Fruit fly (Drosophila melanogaster) whole organism, embryonic: ENCODE results near the gene CG16717.

ENCODE experiments used
- Bteb2 ChIP-seq: fragments of 200-800 bp; sonication (Bioruptor generic); optimal IDR thresholded peaks from 2 replicates; lab custom pipeline; 2016; ENCODE audit warnings: missing biosample characterization, missing genetic modification characterization
- CG11085 ChIP-seq: fragments of 200-800 bp; sonication (Bioruptor generic); IDR thresholded peaks from 2 replicates; pipeline ENCODE4 v1.3.6; 2022; ENCODE audit warnings: missing biosample characterization, missing genetic modification characterization
- CG11560 ChIP-seq: fragments of 200-800 bp; sonication (Bioruptor generic); IDR thresholded peaks from 3 replicates; pipeline ENCODE4 v1.3.6; 2022; ENCODE audit warnings: missing biosample characterization, missing genetic modification characterization
- CG11695 ChIP-seq: fragments of 200-800 bp; sonication (Bioruptor generic); IDR thresholded peaks from 3 replicates; pipeline ENCODE4 v1.3.6; 2022; ENCODE audit warnings: missing biosample characterization, missing genetic modification characterization
- CG12236 ChIP-seq: fragments of 200-800 bp; sonication (Bioruptor generic); optimal IDR thresholded peaks from 2 replicates; lab custom pipeline; 2016; ENCODE audit warnings: missing biosample characterization, missing genetic modification characterization
- CG1233 ChIP-seq: fragments of 200-800 bp; sonication (Bioruptor generic); optimal IDR thresholded peaks from 4 replicates; lab custom pipeline; 2018; ENCODE audit warnings: missing biosample characterization, mild to moderate bottlenecking, missing genetic modification characterization
- CG13624 ChIP-seq: fragments of 200-800 bp; sonication (Bioruptor generic); optimal IDR thresholded peaks from 2 replicates; lab custom pipeline; 2016; ENCODE audit warnings: missing biosample characterization, missing genetic modification characterization
- CG14050 ChIP-seq: fragments of 200-800 bp; sonication (Bioruptor generic); IDR thresholded peaks from 3 replicates; pipeline ENCODE4 v1.3.6; 2022; ENCODE audit warnings: missing biosample characterization, missing genetic modification characterization
- CG15479 ChIP-seq: fragments of 200-800 bp; sonication (Bioruptor generic); optimal IDR thresholded peaks from 3 replicates; lab custom pipeline; 2019; ENCODE audit warnings: missing biosample characterization, mild to moderate bottlenecking, missing genetic modification characterization, moderate library complexity
- CG30020 ChIP-seq: fragments of 200-800 bp; optimal IDR thresholded peaks from 2 replicates; lab custom pipeline; 2019; ENCODE audit warnings: missing biosample characterization, mild to moderate bottlenecking, missing genetic modification characterization, moderate library complexity
- CG34224 ChIP-seq: fragments of 200-800 bp; sonication (Bioruptor generic); IDR thresholded peaks from 3 replicates; pipeline ENCODE4 v1.3.6; 2022; ENCODE audit warnings: missing biosample characterization, missing genetic modification characterization; ENCODE audit not compliant: partially characterized antibody
- CG43689 ChIP-seq: fragments of 200-800 bp; sonication (Bioruptor generic); IDR thresholded peaks from 2 replicates; pipeline ENCODE4 v1.3.6; 2022; ENCODE audit warnings: missing biosample characterization, missing genetic modification characterization
- CG4617 ChIP-seq: fragments of 200-800 bp; sonication (Bioruptor generic); optimal IDR thresholded peaks from 3 replicates; lab custom pipeline; 2016; ENCODE audit warnings: missing biosample characterization, missing genetic modification characterization, borderline replicate concordance
- CG9727 ChIP-seq: fragments of 200-800 bp; sonication (Bioruptor generic); optimal IDR thresholded peaks from 3 replicates; lab custom pipeline; 2017; ENCODE audit warnings: missing biosample characterization, mild to moderate bottlenecking, missing genetic modification characterization
- CoRest ChIP-seq: fragments of 200-800 bp; sonication (Bioruptor generic); optimal IDR thresholded peaks from 3 replicates; lab custom pipeline; 2018; ENCODE audit warnings: missing biosample characterization, mild to moderate bottlenecking, missing genetic modification characterization, moderate library complexity
- D19B ChIP-seq: fragments of 200-800 bp; sonication (Bioruptor generic); optimal IDR thresholded peaks from 2 replicates; lab custom pipeline; 2017; ENCODE audit warnings: missing biosample characterization, mild to moderate bottlenecking, missing genetic modification characterization
- Doc3 ChIP-seq: fragments of 200-800 bp; sonication (Bioruptor generic); IDR thresholded peaks from 3 replicates; pipeline ENCODE4 v1.3.6; 2022; ENCODE audit warnings: missing biosample characterization, missing genetic modification characterization; ENCODE audit not compliant: partially characterized antibody
- Eip74EF ChIP-seq, 2 experiments: fragments of 200-800 bp in 1 of 2; fragments of >200 bp in 1 of 2; sonication (Bioruptor generic) in 1 of 2; optimal IDR thresholded peaks; 2 replicates each; lab custom pipeline; 2017 to 2019; ENCODE audit warnings: missing biosample characterization in 2 of 2, missing genetic modification characterization in 2 of 2, mild to moderate bottlenecking in 1 of 2, moderate library complexity in 1 of 2
- Fer1 ChIP-seq: fragments of 200-800 bp; sonication (Bioruptor generic); optimal IDR thresholded peaks from 2 replicates; lab custom pipeline; 2017; ENCODE audit warnings: missing biosample characterization, mild to moderate bottlenecking, missing genetic modification characterization
- Hr3 ChIP-seq: fragments of 200-800 bp; sonication (Bioruptor generic); optimal IDR thresholded peaks from 3 replicates; lab custom pipeline; 2016; ENCODE audit warnings: missing biosample characterization, missing genetic modification characterization
- Hr39 ChIP-seq: fragments of >200 bp; optimal IDR thresholded peaks from 2 replicates; lab custom pipeline; 2017
- Hr51 ChIP-seq, 2 experiments: fragments of 200-800 bp; sonication (Bioruptor generic); optimal IDR thresholded peaks; 2 replicates in 1 of 2; 3 replicates in 1 of 2; lab custom pipeline; 2016 to 2018; ENCODE audit warnings: missing biosample characterization in 2 of 2, missing genetic modification characterization in 2 of 2, mild to moderate bottlenecking in 1 of 2, moderate library complexity in 1 of 2
- MBD-R2 ChIP-seq: fragments of 200-800 bp; sonication (Bioruptor generic); IDR thresholded peaks from 2 replicates; pipeline ENCODE4 v1.3.6; 2022; ENCODE audit warnings: missing biosample characterization, missing genetic modification characterization
- Med ChIP-seq: fragments of 200-800 bp; sonication (Bioruptor generic); peaks from one replicate; lab custom pipeline; 2016; ENCODE audit warnings: missing biosample characterization, missing genetic modification characterization, mild to moderate bottlenecking, inconsistent platforms, moderate library complexity
- Meics ChIP-seq: fragments of 200-800 bp; sonication (Bioruptor generic); optimal IDR thresholded peaks from 2 replicates; lab custom pipeline; 2017; ENCODE audit warnings: missing biosample characterization, mild to moderate bottlenecking, missing genetic modification characterization
- NC2β ChIP-seq: fragments of 200-800 bp; sonication (Bioruptor generic); optimal IDR thresholded peaks from 2 replicates; lab custom pipeline; 2016; ENCODE audit warnings: missing biosample characterization, missing genetic modification characterization
- Oli ChIP-seq: fragments of 200-800 bp; sonication (Bioruptor generic); optimal IDR thresholded peaks from 2 replicates; lab custom pipeline; 2018; ENCODE audit warnings: missing biosample characterization, mild to moderate bottlenecking, missing genetic modification characterization, moderate library complexity
- PHDP ChIP-seq: fragments of 200-800 bp; sonication (Bioruptor generic); optimal IDR thresholded peaks from 3 replicates; lab custom pipeline; 2018; ENCODE audit warnings: missing biosample characterization, mild to moderate bottlenecking, missing genetic modification characterization, moderate library complexity
- Ravus ChIP-seq: fragments of 200-800 bp; sonication (Bioruptor generic); IDR thresholded peaks from 2 replicates; pipeline ENCODE4 v1.3.6; 2022; ENCODE audit warnings: missing biosample characterization, missing genetic modification characterization
- Rfx ChIP-seq: fragments of 200-800 bp; sonication (Bioruptor generic); IDR thresholded peaks from 2 replicates; pipeline ENCODE4 v1.3.6; 2022; ENCODE audit warnings: missing biosample characterization, missing genetic modification characterization
- Side ChIP-seq: fragments of 200-800 bp; sonication (Bioruptor generic); optimal IDR thresholded peaks from 2 replicates; lab custom pipeline; 2016; ENCODE audit warnings: missing biosample characterization, missing genetic modification characterization
- TFAM ChIP-seq: fragments of 200-800 bp; sonication (Bioruptor generic); optimal IDR thresholded peaks from 2 replicates; lab custom pipeline; 2017; ENCODE audit warnings: missing biosample characterization, missing genetic modification characterization, inconsistent platforms
- ara ChIP-seq: fragments of 200-800 bp; sonication (Bioruptor generic); IDR thresholded peaks from 2 replicates; pipeline ENCODE4 v1.3.6; 2022; ENCODE audit warnings: missing biosample characterization, missing genetic modification characterization
- cad ChIP-seq: fragments of >200 bp; optimal IDR thresholded peaks from 2 replicates; lab custom pipeline; 2017; ENCODE audit warnings: missing biosample characterization, missing genetic modification characterization
- cato ChIP-seq: fragments of 200-800 bp; sonication (Bioruptor generic); optimal IDR thresholded peaks from 2 replicates; lab custom pipeline; 2016; ENCODE audit warnings: missing biosample characterization, missing genetic modification characterization, borderline replicate concordance
- cwo ChIP-seq: fragments of 200-800 bp; sonication (Bioruptor generic); optimal IDR thresholded peaks from 3 replicates; lab custom pipeline; 2017; ENCODE audit warnings: missing biosample characterization, missing genetic modification characterization, mild to moderate bottlenecking, moderate library complexity, missing genetic modification reagents
- dmrt11E ChIP-seq: fragments of 200-800 bp; sonication (Bioruptor generic); optimal IDR thresholded peaks from 3 replicates; lab custom pipeline; 2018; ENCODE audit warnings: missing biosample characterization, mild to moderate bottlenecking, missing genetic modification characterization, moderate library complexity
- dpn ChIP-seq, 2 experiments: fragments of 200-800 bp; sonication (Bioruptor generic); optimal IDR thresholded peaks; 3 replicates each; lab custom pipeline; 2016; ENCODE audit warnings: missing biosample characterization in 2 of 2, missing genetic modification characterization in 2 of 2
- ftz-f1 ChIP-seq: fragments of 200-800 bp; sonication (Bioruptor generic); optimal IDR thresholded peaks from 2 replicates; lab custom pipeline; 2016; ENCODE audit warnings: missing biosample characterization, missing genetic modification characterization
- gem ChIP-seq: fragments of 200-800 bp; sonication (Bioruptor generic); optimal IDR thresholded peaks from 2 replicates; lab custom pipeline; 2019; ENCODE audit warnings: missing biosample characterization, mild to moderate bottlenecking, missing genetic modification characterization, moderate library complexity
- gfzf ChIP-seq: fragments of 200-800 bp; sonication (Bioruptor generic); optimal IDR thresholded peaks from 2 replicates; lab custom pipeline; 2016; ENCODE audit warnings: missing biosample characterization, mild to moderate bottlenecking, missing genetic modification characterization, moderate library complexity
- grn ChIP-seq: fragments of 200-800 bp; sonication (Bioruptor generic); optimal IDR thresholded peaks from 3 replicates; lab custom pipeline; 2017; ENCODE audit warnings: missing biosample characterization, missing genetic modification characterization
- maf-S ChIP-seq: fragments of 200-800 bp; sonication (Bioruptor generic); optimal IDR thresholded peaks from 2 replicates; lab custom pipeline; 2016; ENCODE audit warnings: missing biosample characterization, missing genetic modification characterization
- org-1 ChIP-seq: fragments of 200-800 bp; sonication (Bioruptor generic); optimal IDR thresholded peaks from 2 replicates; lab custom pipeline; 2017; ENCODE audit warnings: missing biosample characterization, missing genetic modification characterization
- pum ChIP-seq: fragments of 200-800 bp; sonication (Bioruptor generic); optimal IDR thresholded peaks from 2 replicates; lab custom pipeline; 2016; ENCODE audit warnings: missing biosample characterization, missing genetic modification characterization
- ranshi ChIP-seq: fragments of 200-800 bp; sonication (Bioruptor generic); IDR thresholded peaks from 2 replicates; pipeline ENCODE4 v1.3.6; 2022; ENCODE audit warnings: missing biosample characterization, missing genetic modification characterization
- rib ChIP-seq: fragments of 200-800 bp; sonication (Bioruptor generic); IDR thresholded peaks from 2 replicates; pipeline ENCODE4 v1.3.6; 2022; ENCODE audit warnings: missing biosample characterization, missing genetic modification characterization
- seq ChIP-seq: fragments of 200-800 bp; sonication (Bioruptor generic); IDR thresholded peaks from 2 replicates; pipeline ENCODE4 v1.3.6; 2022; ENCODE audit warnings: missing biosample characterization, missing genetic modification characterization
- tup ChIP-seq: fragments of 200-800 bp; sonication (Bioruptor generic); optimal IDR thresholded peaks from 2 replicates; lab custom pipeline; 2016; ENCODE audit warnings: missing biosample characterization, mild to moderate bottlenecking, missing genetic modification characterization, moderate library complexity
- vnd ChIP-seq: fragments of 200-800 bp; sonication (Bioruptor generic); IDR thresholded peaks from 3 replicates; pipeline ENCODE4 v1.3.6; 2022; ENCODE audit warnings: missing biosample characterization, missing genetic modification characterization; ENCODE audit not compliant: partially characterized antibody

Gene CG16717

dm6 chr3L:9690798-9691475 lies 11.9 kb downstream of the CG16717 start (continued):
- TF ChIP-seq PHDP (tag; lab: Kevin White, UChicago) (peak; percentile 65), CG11085 (no peak), CG9727 (GFP tag; lab: Kevin White, UChicago) (peak; percentile 11), seq (no peak), CG11695 (GFP tag; lab: Robert Waterston, UW) (0 out of 3 replicates have a peak, but pooled peaks have one; percentile 40), gfzf (GFP tag; lab: Kevin White, UChicago) (no peak), org-1 (GFP tag; lab: Kevin White, UChicago) (peak; percentile 18), Side (peak; percentile 5), grn (GFP tag; lab: Kevin White, UChicago) (no peak), TFAM (GFP tag; lab: Kevin White, UChicago) (no peak), Rfx (peak; percentile 41), ara (no peak), NC2β (GFP tag; lab: Kevin White, UChicago) (no peak), CG34224 (GFP tag; lab: Robert Waterston, UW) (no peak), CG13624 (GFP tag; lab: Kevin White, UChicago) (peak; percentile 49), dpn (GFP tag; optimal IDR thresholded peaks at IDR 0.05; lab: Kevin White, UChicago) (peak in 1 of 2 experiments; percentile 36), cwo (GFP tag; lab: Kevin White, UChicago) (no peak), Oli (tag; lab: Kevin White, UChicago) (peak; percentile 43), CG1233 (GFP tag; lab: Kevin White, UChicago) (peak; percentile 28), maf-S (GFP tag; lab: Kevin White, UChicago) (no peak), Hr39 (lab: Kevin White, UChicago) (no peak), CoRest (tag; lab: Kevin White, UChicago) (peak; percentile 58), CG4617 (no peak), CG15479 (GFP tag; lab: Kevin White, UChicago) (no peak), CG11560 (tag; lab: Robert Waterston, UW) (no peak), dmrt11E (tag; lab: Kevin White, UChicago) (no peak), Hr3 (GFP tag; lab: Kevin White, UChicago) (peak; percentile 29), rib (no peak), ranshi (GFP tag; lab: Robert Waterston, UW) (no peak), Doc3 (no peak), Fer1 (GFP tag; lab: Kevin White, UChicago) (peak; percentile 69), Med (peak; percentile 73), cato (GFP tag; lab: Kevin White, UChicago) (no peak), tup (GFP tag; lab: Kevin White, UChicago) (no peak), pum (GFP tag; lab: Kevin White, UChicago) (no peak), vnd (no peak), D19B (GFP tag; lab: Kevin White, UChicago) (peak; percentile 39), MBD-R2 (0 out of 2 replicates have a peak, but pooled peaks have one; percentile 8), cad (GFP tag; lab: Kevin White, UChicago) (no peak), Hr51 (GFP tag; optimal IDR thresholded peaks at IDR 0.05; lab: Kevin White, UChicago) (peak in 1 of 2 experiments; percentile 59), CG14050 (GFP tag; lab: Robert Waterston, UW) (no peak), gem (tag; lab: Kevin White, UChicago) (peak; percentile 69), Bteb2 (peak; percentile 39), CG43689 (GFP tag; lab: Robert Waterston, UW) (no peak), Ravus (no peak), ftz-f1 (GFP tag; lab: Kevin White, UChicago) (no peak), Eip74EF (GFP tag; optimal IDR thresholded peaks at IDR 0.05; lab: Kevin White, UChicago) (no peak), CG30020 (no peak), Meics (GFP tag; lab: Kevin White, UChicago) (peak; percentile 66), CG12236 (GFP tag; lab: Kevin White, UChicago) (no peak)
